Fruit fly (Drosophila melanogaster) whole organism, adult: ENCODE data around the gene CG6891.

Experiments used
- CG11617 ChIP-seq: fragments of 200-800 bp; sonication (Bioruptor generic); optimal IDR thresholded peaks from 2 replicates; lab custom pipeline; 2017; ENCODE audit warnings: mild to moderate bottlenecking, missing biosample characterization, missing genetic modification reagents, missing genetic modification characterization
- CG12768 ChIP-seq: fragments of 200-800 bp; sonication (Bioruptor generic); optimal IDR thresholded peaks from 2 replicates; lab custom pipeline; 2017; ENCODE audit warnings: missing biosample characterization, missing genetic modification characterization, mild to moderate bottlenecking, moderate library complexity, missing genetic modification reagents
- CG14711 ChIP-seq: fragments of 200-800 bp; sonication (Bioruptor generic); optimal IDR thresholded peaks from 2 replicates; lab custom pipeline; 2018; ENCODE audit warnings: missing biosample characterization, mild to moderate bottlenecking, missing genetic modification characterization, moderate library complexity
- CG1620 ChIP-seq: fragments of 200-800 bp; sonication (Bioruptor generic); optimal IDR thresholded peaks from 2 replicates; lab custom pipeline; 2016; ENCODE audit warnings: missing biosample characterization, missing genetic modification characterization
- CG33017 ChIP-seq: fragments of 200-800 bp; sonication (Bioruptor generic); optimal IDR thresholded peaks from 2 replicates; lab custom pipeline; 2018; ENCODE audit warnings: missing biosample characterization, mild to moderate bottlenecking, missing genetic modification characterization, moderate library complexity
- CG5204 ChIP-seq: fragments of 200-800 bp; sonication (Bioruptor generic); optimal IDR thresholded peaks from 2 replicates; lab custom pipeline; 2016; ENCODE audit warnings: missing biosample characterization, missing genetic modification characterization
- CG7045 ChIP-seq: fragments of 200-800 bp; sonication (Bioruptor generic); optimal IDR thresholded peaks from 2 replicates; lab custom pipeline; 2017; ENCODE audit warnings: missing biosample characterization, mild to moderate bottlenecking, missing genetic modification characterization
- CG7101 ChIP-seq: fragments of 200-800 bp; sonication (Bioruptor generic); optimal IDR thresholded peaks from 2 replicates; lab custom pipeline; 2018; ENCODE audit warnings: missing biosample characterization, mild to moderate bottlenecking, missing genetic modification characterization, moderate library complexity
- Clk ChIP-seq: fragments of 200-800 bp; sonication (Bioruptor generic); optimal IDR thresholded peaks from 2 replicates; lab custom pipeline; 2017; ENCODE audit warnings: missing biosample characterization, missing genetic modification characterization
- Crg-1 ChIP-seq: fragments of 200-800 bp; sonication (Bioruptor generic); optimal IDR thresholded peaks from 2 replicates; lab custom pipeline; 2016; ENCODE audit warnings: missing biosample characterization, missing genetic modification characterization
- Hr96 ChIP-seq: fragments of 200-800 bp; sonication (Bioruptor generic); optimal IDR thresholded peaks from 2 replicates; lab custom pipeline; 2016; ENCODE audit warnings: missing biosample characterization, missing genetic modification characterization
- Mnt ChIP-seq: fragments of 200-800 bp; sonication (Bioruptor generic); optimal IDR thresholded peaks from 2 replicates; lab custom pipeline; 2016; ENCODE audit warnings: missing biosample characterization, mild to moderate bottlenecking, missing genetic modification characterization
- bab1 ChIP-seq: fragments of 200-800 bp; sonication (Bioruptor generic); optimal IDR thresholded peaks from 3 replicates; lab custom pipeline; 2019; ENCODE audit warnings: missing biosample characterization, mild to moderate bottlenecking, missing genetic modification characterization, moderate library complexity
- cic ChIP-seq: fragments of 200-800 bp; sonication (Bioruptor generic); optimal IDR thresholded peaks from 2 replicates; lab custom pipeline; 2017; ENCODE audit warnings: missing biosample characterization, mild to moderate bottlenecking, missing genetic modification characterization, moderate library complexity
- cnc ChIP-seq, 2 experiments: fragments of >200 bp; optimal IDR thresholded peaks; 2 replicates each; lab custom pipeline; 2017
- kay ChIP-seq: fragments of 200-800 bp; sonication (Bioruptor generic); peaks from one replicate; lab custom pipeline; 2016; ENCODE audit warnings: missing biosample characterization, missing genetic modification characterization, borderline replicate concordance
- ovo ChIP-seq: fragments of 200-800 bp; sonication (Bioruptor generic); optimal IDR thresholded peaks from 2 replicates; lab custom pipeline; 2016; ENCODE audit warnings: missing biosample characterization, missing genetic modification characterization
- pad ChIP-seq: fragments of 200-800 bp; sonication (Bioruptor generic); optimal IDR thresholded peaks from 3 replicates; lab custom pipeline; 2017; ENCODE audit warnings: missing biosample characterization, missing genetic modification characterization, mild to moderate bottlenecking, moderate library complexity, missing genetic modification reagents
- tj ChIP-seq: fragments of 200-800 bp; sonication (Bioruptor generic); optimal IDR thresholded peaks from 3 replicates; lab custom pipeline; 2017; ENCODE audit warnings: missing biosample characterization, mild to moderate bottlenecking, missing genetic modification characterization, moderate library complexity
- toe ChIP-seq: fragments of 200-800 bp; sonication (Bioruptor generic); optimal IDR thresholded peaks from 2 replicates; lab custom pipeline; 2016; ENCODE audit warnings: missing biosample characterization, missing genetic modification characterization

Gene CG6891

dm6 chrX:18788143-18788745, 13.2 kb downstream of the CG6891 start, which contains the start of the genes CG6961 and S6KL:
Gene CG6961, minus strand, starts transcription at chrX:18788210.
Gene S6KL, plus strand, starts transcription at chrX:18788464.
- TF ChIP-seq CG11617 (no peak), CG5204 (GFP tag; lab: Kevin White, UChicago) (peak; percentile 18), Crg-1 (GFP tag; lab: Kevin White, UChicago) (no peak), CG12768 (GFP tag; lab: Kevin White, UChicago) (no peak), CG7101 (tag; lab: Kevin White, UChicago) (no peak), Mnt (GFP tag; lab: Kevin White, UChicago) (no peak), Hr96 (GFP tag; lab: Kevin White, UChicago) (no peak), tj (GFP tag; lab: Kevin White, UChicago) (peak; percentile 5), CG33017 (no peak), CG1620 (GFP tag; lab: Kevin White, UChicago) (no peak), bab1 (GFP tag; lab: Kevin White, UChicago) (peak; percentile 22), Clk (GFP tag; lab: Kevin White, UChicago) (no peak), kay (no peak), cic (GFP tag; lab: Kevin White, UChicago) (no peak), cnc (optimal IDR thresholded peaks at IDR 0.05; lab: Kevin White, UChicago) (no peak), CG7045 (no peak), ovo (GFP tag; lab: Kevin White, UChicago) (no peak), toe (GFP tag; lab: Kevin White, UChicago) (peak; percentile 2), pad (GFP tag; lab: Kevin White, UChicago) (no peak)

DNA sequence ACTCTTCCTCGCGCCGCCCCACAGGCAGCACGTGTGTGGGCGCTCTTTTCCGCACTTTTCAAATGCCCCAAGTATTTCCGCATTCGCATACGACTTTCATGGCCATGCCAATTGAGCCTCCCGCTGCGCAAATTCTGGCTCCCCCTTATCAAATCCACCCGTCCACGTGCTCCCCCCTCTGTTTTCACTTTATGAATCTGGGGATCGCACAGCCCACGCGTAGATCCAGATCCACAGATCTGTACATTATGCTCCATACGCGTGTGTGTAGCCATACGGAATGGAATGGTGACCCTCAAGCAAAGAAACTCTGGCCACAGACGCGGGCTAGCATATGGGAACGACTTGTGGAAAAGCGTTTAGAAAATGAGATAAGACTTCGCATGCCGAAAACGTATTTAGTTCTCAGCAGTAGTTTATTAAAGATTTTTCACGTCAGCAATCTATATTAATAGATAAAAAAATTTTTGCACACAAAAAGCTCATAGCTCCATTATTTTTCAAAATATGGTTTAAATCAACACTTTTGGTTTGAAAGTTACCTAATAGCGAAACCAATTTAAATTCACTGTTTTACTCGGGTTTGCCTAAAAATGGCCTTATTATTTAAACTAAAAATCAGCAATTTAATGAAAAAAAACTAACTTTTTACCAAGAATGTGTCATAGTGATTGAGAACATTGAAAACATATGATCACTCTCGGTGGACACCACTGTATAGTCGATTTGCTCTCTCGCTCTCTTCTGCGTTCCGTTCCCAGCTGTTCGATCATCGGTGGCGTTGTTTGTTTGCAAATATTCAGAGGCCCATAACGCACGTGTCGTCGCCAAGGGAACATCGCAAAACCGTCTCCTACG, 14.6 kb downstream of the CG6891 start:
- TF ChIP-seq bab1 (GFP tag; lab: Kevin White, UChicago) (peak; percentile 76), CG7101 (tag; lab: Kevin White, UChicago) (peak; percentile 5), CG5204 (GFP tag; lab: Kevin White, UChicago) (peak; percentile 51), CG11617 (peak; percentile 70), tj (GFP tag; lab: Kevin White, UChicago) (peak; percentile 60), Mnt (GFP tag; lab: Kevin White, UChicago) (peak; percentile 80), Clk (GFP tag; lab: Kevin White, UChicago) (no peak), cnc (optimal IDR thresholded peaks at IDR 0.05; lab: Kevin White, UChicago) (no peak), Hr96 (GFP tag; lab: Kevin White, UChicago) (peak; percentile 40), CG12768 (GFP tag; lab: Kevin White, UChicago) (no peak), pad (GFP tag; lab: Kevin White, UChicago) (no peak), CG1620 (GFP tag; lab: Kevin White, UChicago) (no peak), ovo (GFP tag; lab: Kevin White, UChicago) (no peak), Crg-1 (GFP tag; lab: Kevin White, UChicago) (no peak), CG7045 (peak; percentile 2), CG14711 (tag; lab: Kevin White, UChicago) (no peak), kay (no peak), cic (GFP tag; lab: Kevin White, UChicago) (no peak), toe (GFP tag; lab: Kevin White, UChicago) (peak; percentile 0), CG33017 (no peak)

DNA sequence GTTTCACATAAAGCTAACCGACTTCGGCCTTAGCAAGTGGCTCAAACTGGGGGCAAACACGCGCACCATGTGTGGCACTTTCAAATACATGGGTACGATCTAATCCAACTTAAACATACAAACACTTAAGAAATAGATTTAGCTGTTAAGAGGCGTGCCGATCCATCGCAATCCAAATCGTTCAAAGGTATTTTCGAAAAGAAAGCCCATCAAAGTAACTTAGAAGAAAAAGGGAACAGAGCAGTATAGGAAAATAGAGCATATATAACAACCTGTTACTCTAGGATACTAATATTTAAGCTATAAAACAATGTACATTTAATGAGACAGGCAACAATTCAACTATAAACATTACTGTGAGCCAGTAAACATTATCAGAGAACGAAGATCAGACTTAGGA, 16.3 kb downstream of the CG6891 start, which contains the start of gene Atg101:
Gene Atg101 (plus strand): TSS at position 301 of the 400 bp plus-strand sequence.
- no peak for TF ChIP-seq Mnt (GFP tag; lab: Kevin White, UChicago)

DNA sequence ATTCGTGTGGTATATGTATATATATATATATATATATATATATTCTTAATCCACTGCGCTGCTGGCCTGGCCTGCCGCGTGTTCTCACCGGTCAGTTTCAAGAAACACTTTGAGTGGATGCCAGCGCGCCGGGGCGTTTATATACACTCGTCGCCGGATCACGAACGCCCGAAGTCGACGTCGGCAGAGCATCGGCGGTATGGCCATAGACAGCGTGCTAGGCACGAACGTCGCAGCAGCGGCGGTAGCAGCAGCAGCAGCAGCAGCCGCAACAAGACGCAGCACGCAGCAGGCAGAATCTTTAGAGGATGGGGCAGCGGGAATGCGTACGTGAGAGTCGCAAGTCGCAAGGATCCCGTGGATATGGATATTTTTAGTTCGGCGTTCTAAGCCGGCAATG, 22.5 kb downstream of the CG6891 start, which contains the start of gene bnb:
Gene bnb (minus strand): TSS at position 121 of the 400 bp plus-strand sequence.
- TF ChIP-seq CG12768 (GFP tag; lab: Kevin White, UChicago) (no peak), pad (GFP tag; lab: Kevin White, UChicago) (no peak), CG5204 (GFP tag; lab: Kevin White, UChicago) (no peak), Clk (GFP tag; lab: Kevin White, UChicago) (no peak), Crg-1 (GFP tag; lab: Kevin White, UChicago) (no peak), cnc (optimal IDR thresholded peaks at IDR 0.05; lab: Kevin White, UChicago) (no peak)

DNA sequence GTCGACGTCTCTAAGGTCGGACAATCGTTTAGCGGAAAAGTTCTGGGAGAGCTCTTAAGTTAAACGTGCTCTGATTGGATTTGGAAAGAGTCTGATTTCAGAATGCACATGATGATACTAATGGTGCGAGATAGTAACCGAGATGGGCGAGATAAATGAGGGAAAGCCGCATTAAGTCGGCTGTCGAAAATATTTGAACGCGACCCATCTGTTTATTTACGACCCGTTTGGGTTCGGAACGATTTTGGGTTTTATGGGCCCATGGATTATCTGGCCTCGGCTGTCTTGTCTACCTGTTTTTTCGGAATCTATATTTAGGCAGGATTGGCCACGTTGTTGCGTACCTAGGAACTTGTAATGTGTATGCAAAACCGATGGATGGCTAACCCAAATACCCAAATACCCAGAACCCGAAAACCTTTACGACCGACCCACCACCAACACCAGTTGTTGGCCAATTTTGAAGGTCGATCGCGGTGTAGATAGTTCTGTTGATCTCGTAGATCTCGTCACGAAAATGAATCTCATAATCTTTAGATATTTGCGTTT, 24.4 kb downstream of the CG6891 start:
- TF ChIP-seq CG1620 (GFP tag; lab: Kevin White, UChicago), result no peak

DNA sequence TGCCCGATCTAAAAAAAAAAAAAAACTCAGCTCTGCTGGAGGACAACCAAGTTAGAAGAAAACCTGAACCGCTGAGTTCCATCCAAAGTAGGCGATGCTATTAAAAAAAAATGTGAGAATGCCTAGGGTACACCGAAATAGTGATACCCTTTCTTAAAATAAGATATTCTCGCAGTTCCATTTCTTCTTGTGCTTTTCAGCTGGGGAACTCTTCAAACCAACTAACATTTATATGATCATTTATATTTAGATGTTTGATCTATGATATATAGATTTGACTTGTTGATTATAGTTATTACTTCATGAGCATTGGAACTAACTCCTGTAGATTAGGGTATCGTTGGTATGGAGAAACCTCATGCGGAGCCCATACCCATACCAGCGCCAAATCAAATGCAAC, 25.1 kb downstream of the CG6891 start:
- no peak for TF ChIP-seq pad (GFP tag; lab: Kevin White, UChicago)
- TF ChIP-seq Mnt (GFP tag; lab: Kevin White, UChicago), result no peak
- TF ChIP-seq CG7101 (tag; lab: Kevin White, UChicago), result no peak
- TF ChIP-seq CG11617, result no peak
- TF ChIP-seq toe (GFP tag; lab: Kevin White, UChicago), result no peak
- TF ChIP-seq Hr96 (GFP tag; lab: Kevin White, UChicago), result no peak
- TF ChIP-seq CG33017, result no peak
- TF ChIP-seq ovo (GFP tag; lab: Kevin White, UChicago), result no peak
- TF ChIP-seq kay, result no peak
- no peak for TF ChIP-seq CG7045
- no peak for TF ChIP-seq CG1620 (GFP tag; lab: Kevin White, UChicago)
- TF ChIP-seq CG12768 (GFP tag; lab: Kevin White, UChicago), result no peak
- no peak for TF ChIP-seq tj (GFP tag; lab: Kevin White, UChicago)
